Worm (Caenorhabditis elegans) whole organism, L4 larva: ENCODE results near the gene bpl-1.
A peak's percentile ranks its signal among the peaks of the same experiment; 100 is the strongest.

Experiments
- D1046.2 ChIP-seq: fragments of 200-800 bp; sonication (Bioruptor generic); IDR thresholded peaks from 2 replicates; pipeline ENCODE4 v1.3.6; 2022; ENCODE audit warnings: missing genetic modification characterization, missing compliant biosample characterization
- R02D3.7 ChIP-seq: fragments of 150-350 bp; sonication (generic microtip); optimal IDR thresholded peaks from 3 replicates; lab custom pipeline; 2014; ENCODE audit warnings: missing biosample characterization, missing genetic modification characterization
- Y48G9A.11 ChIP-seq: fragments of 200-800 bp; sonication (Bioruptor generic); IDR thresholded peaks from 2 replicates; pipeline ENCODE4 v1.3.6; 2022; ENCODE audit warnings: missing genetic modification reagents, missing genetic modification characterization, missing compliant biosample characterization
- Y75B8A.6 ChIP-seq: fragments of 200-800 bp; sonication (Bioruptor generic); IDR thresholded peaks from 2 replicates; pipeline ENCODE4 v1.3.6; 2022; ENCODE audit warnings: missing genetic modification reagents, missing genetic modification characterization, missing compliant biosample characterization
- ZK337.2 ChIP-seq: fragments of 200-800 bp; sonication (Bioruptor generic); IDR thresholded peaks from 2 replicates; pipeline ENCODE4 v1.3.6; 2022; ENCODE audit warnings: missing genetic modification reagents, missing genetic modification characterization, missing compliant biosample characterization
- ZK546.5 ChIP-seq, 2 experiments: sonication (generic microtip); optimal IDR thresholded peaks; 2 replicates each; lab custom pipeline; 2017; ENCODE audit warnings: missing biosample characterization in 2 of 2, missing genetic modification characterization in 2 of 2
- ama-1 ChIP-seq: fragments of 150-350 bp; optimal IDR thresholded peaks from 2 replicates; lab custom pipeline; 2014; ENCODE audit warnings: inconsistent platforms, mixed read lengths
- arid-1 ChIP-seq: fragments of 200-800 bp; sonication (Bioruptor generic); conservative IDR thresholded peaks from 2 replicates; pipeline ENCODE4 v1.3.6; 2022; ENCODE audit warnings: missing genetic modification reagents, missing genetic modification characterization, missing compliant biosample characterization
- ceh-28 ChIP-seq: fragments of 150-350 bp; optimal IDR thresholded peaks from 2 replicates; lab custom pipeline; 2014; ENCODE audit warnings: missing biosample characterization, missing genetic modification reagents, missing genetic modification characterization
- ceh-44 ChIP-seq: fragments of 200-800 bp; sonication (Bioruptor generic); IDR thresholded peaks from 2 replicates; pipeline ENCODE4 v1.3.6; 2022; ENCODE audit warnings: missing genetic modification reagents, missing genetic modification characterization, missing compliant biosample characterization
- ceh-82 ChIP-seq: sonication (generic microtip); optimal IDR thresholded peaks from 2 replicates; lab custom pipeline; 2017; ENCODE audit warnings: missing biosample characterization, missing genetic modification characterization
- ctbp-1 ChIP-seq: fragments of 200-800 bp; sonication (Bioruptor generic); IDR thresholded peaks from 2 replicates; pipeline ENCODE4 v1.3.6; 2022; ENCODE audit warnings: missing genetic modification reagents, missing genetic modification characterization, missing compliant biosample characterization
- daf-8 ChIP-seq: fragments of 200-800 bp; sonication (Bioruptor generic); IDR thresholded peaks from 2 replicates; pipeline ENCODE4 v1.3.6; 2022; ENCODE audit warnings: missing genetic modification characterization, missing compliant biosample characterization
- dmd-9 ChIP-seq: fragments of 200-800 bp; sonication (Bioruptor generic); IDR thresholded peaks from 2 replicates; pipeline ENCODE4 v1.3.6; 2022; ENCODE audit warnings: missing genetic modification reagents, missing genetic modification characterization, missing compliant biosample characterization
- dpl-1 ChIP-seq: fragments of 150-350 bp; optimal IDR thresholded peaks from 2 replicates; lab custom pipeline; 2014; ENCODE audit warnings: missing biosample characterization, missing genetic modification reagents, missing genetic modification characterization
- egl-27 ChIP-seq: sonication (generic microtip); optimal IDR thresholded peaks from 3 replicates; lab custom pipeline; 2017; ENCODE audit warnings: missing biosample characterization, missing genetic modification reagents, missing genetic modification characterization
- egl-43 ChIP-seq: fragments of 200-800 bp; sonication (Bioruptor generic); IDR thresholded peaks from 2 replicates; pipeline ENCODE4 v1.3.6; 2022; ENCODE audit warnings: missing genetic modification reagents, missing genetic modification characterization, missing compliant biosample characterization
- fos-1 ChIP-seq: fragments of 150-350 bp; optimal IDR thresholded peaks from 2 replicates; lab custom pipeline; 2014; ENCODE audit warnings: missing biosample characterization, missing genetic modification characterization
- hif-1 ChIP-seq, 2 experiments: sonication (generic microtip); optimal IDR thresholded peaks; 2 replicates each; lab custom pipeline; 2016 to 2017; ENCODE audit warnings: missing compliant biosample characterization in 2 of 2, missing genetic modification characterization in 2 of 2, missing genetic modification reagents in 2 of 2, missing genotype in 2 of 2, mild to moderate bottlenecking in 1 of 2
- hlh-11 ChIP-seq: fragments of 200-800 bp; sonication (Bioruptor generic); optimal IDR thresholded peaks from 2 replicates; lab custom pipeline; 2018; ENCODE audit warnings: mild to moderate bottlenecking, missing genetic modification characterization, missing compliant biosample characterization
- jun-1 ChIP-seq: fragments of 150-350 bp; optimal IDR thresholded peaks from 2 replicates; lab custom pipeline; 2014; ENCODE audit warnings: missing biosample characterization, missing genetic modification reagents, missing genetic modification characterization
- lin-1 ChIP-seq: fragments of 200-800 bp; sonication (Bioruptor generic); IDR thresholded peaks from 2 replicates; pipeline ENCODE4 v1.3.6; 2022; ENCODE audit warnings: missing genetic modification reagents, missing genetic modification characterization, missing compliant biosample characterization
- lin-15B ChIP-seq: fragments of 150-350 bp; sonication (generic microtip); optimal IDR thresholded peaks from 3 replicates; lab custom pipeline; 2014; ENCODE audit warnings: missing biosample characterization, missing genetic modification characterization
- lin-29 ChIP-seq: fragments of 200-800 bp; sonication (Bioruptor generic); IDR thresholded peaks from 2 replicates; pipeline ENCODE4 v1.3.6; 2022; ENCODE audit warnings: missing genetic modification reagents, missing genetic modification characterization, missing compliant biosample characterization
- lin-38 ChIP-seq: fragments of 200-800 bp; sonication (Bioruptor generic); IDR thresholded peaks from 2 replicates; pipeline ENCODE4 v1.3.6; 2022; ENCODE audit warnings: missing genetic modification reagents, missing genetic modification characterization, missing compliant biosample characterization
- lir-3 ChIP-seq: sonication (generic microtip); optimal IDR thresholded peaks from 2 replicates; lab custom pipeline; 2016; ENCODE audit warnings: mild to moderate bottlenecking, missing genetic modification characterization, missing compliant biosample characterization
- mdl-1 ChIP-seq, 2 experiments: fragments of 150-350 bp in 1 of 2; sonication (generic microtip) in 1 of 2; optimal IDR thresholded peaks; 2 replicates each; lab custom pipeline; 2014 to 2017; ENCODE audit warnings: missing biosample characterization in 2 of 2, missing genetic modification characterization in 2 of 2
- mes-2 ChIP-seq: sonication (generic microtip); optimal IDR thresholded peaks from 2 replicates; lab custom pipeline; 2016; ENCODE audit warnings: missing genotype, mild to moderate bottlenecking, missing genetic modification characterization, missing compliant biosample characterization; ENCODE audit not compliant: poor library complexity, severe bottlenecking
- nhr-11 ChIP-seq: fragments of 150-350 bp; optimal IDR thresholded peaks from 2 replicates; lab custom pipeline; 2014; ENCODE audit warnings: missing biosample characterization, missing genetic modification characterization
- nhr-111 ChIP-seq: fragments of 200-800 bp; sonication (Bioruptor generic); optimal IDR thresholded peaks from 2 replicates; lab custom pipeline; 2018; ENCODE audit warnings: mild to moderate bottlenecking, missing genetic modification characterization, missing compliant biosample characterization
- nhr-237 ChIP-seq: sonication (generic microtip); optimal IDR thresholded peaks from 2 replicates; lab custom pipeline; 2017; ENCODE audit warnings: missing biosample characterization, missing genetic modification characterization
- nhr-25 ChIP-seq: sonication (generic microtip); optimal IDR thresholded peaks from 2 replicates; lab custom pipeline; 2017; ENCODE audit warnings: missing genetic modification characterization, mild to moderate bottlenecking, missing compliant biosample characterization, antibody characterized with exemption, moderate library complexity, borderline replicate concordance; ENCODE audit not compliant: insufficient read depth
- nhr-42 ChIP-seq: fragments of 200-800 bp; sonication (Bioruptor generic); IDR thresholded peaks from 2 replicates; pipeline ENCODE4 v1.3.6; 2022; ENCODE audit warnings: missing genetic modification characterization, missing compliant biosample characterization
- nhr-76 ChIP-seq: fragments of 150-350 bp; optimal IDR thresholded peaks from 2 replicates; lab custom pipeline; 2014; ENCODE audit warnings: missing biosample characterization, missing genetic modification characterization
- pha-4 ChIP-seq, 2 experiments: fragments of 150-350 bp in 1 of 2; fragments of 200-800 bp in 1 of 2; sonication (Bioruptor generic) in 1 of 2; IDR thresholded peaks in 1 of 2; optimal IDR thresholded peaks in 1 of 2; 2 replicates each; pipeline versions ENCODE4 v1.3.6 to Lab custom; 2014 to 2022; ENCODE audit warnings: missing genetic modification characterization in 2 of 2, missing genetic modification reagents in 2 of 2, missing biosample characterization in 1 of 2, missing compliant biosample characterization in 1 of 2
- pqm-1 ChIP-seq: sonication (generic microtip); optimal IDR thresholded peaks from 2 replicates; lab custom pipeline; 2017; ENCODE audit warnings: missing biosample characterization, missing genetic modification characterization
- rbr-2 ChIP-seq: sonication (generic microtip); optimal IDR thresholded peaks from 2 replicates; lab custom pipeline; 2016; ENCODE audit warnings: missing genotype, missing genetic modification characterization, missing compliant biosample characterization
- set-16 ChIP-seq: fragments of 200-800 bp; sonication (Bioruptor generic); IDR thresholded peaks from 2 replicates; pipeline ENCODE4 v1.3.6; 2022; ENCODE audit warnings: missing genetic modification reagents, missing genetic modification characterization, missing compliant biosample characterization
- skn-1 ChIP-seq: fragments of 150-350 bp; optimal IDR thresholded peaks from 2 replicates; lab custom pipeline; 2014; ENCODE audit warnings: missing biosample characterization, missing genetic modification characterization
- snpc-4 ChIP-seq: fragments of 150-350 bp; optimal IDR thresholded peaks from 2 replicates; lab custom pipeline; 2014; ENCODE audit warnings: missing biosample characterization, missing genetic modification characterization
- spr-1 ChIP-seq: sonication (generic microtip); optimal IDR thresholded peaks from 2 replicates; lab custom pipeline; 2016; ENCODE audit warnings: mild to moderate bottlenecking, missing genetic modification characterization, missing compliant biosample characterization
- spr-3 ChIP-seq: fragments of 200-800 bp; sonication (Bioruptor generic); optimal IDR thresholded peaks from 2 replicates; lab custom pipeline; 2018; ENCODE audit warnings: mild to moderate bottlenecking, missing genetic modification characterization, missing compliant biosample characterization
- tra-1 ChIP-seq: fragments of 200-800 bp; sonication (Bioruptor generic); IDR thresholded peaks from 2 replicates; pipeline ENCODE4 v1.3.6; 2022; ENCODE audit warnings: missing genetic modification reagents, missing genetic modification characterization, missing compliant biosample characterization
- unc-39 ChIP-seq: sonication (generic microtip); optimal IDR thresholded peaks from 2 replicates; lab custom pipeline; 2017; ENCODE audit warnings: missing biosample characterization, missing genetic modification characterization
- unc-62 ChIP-seq, 3 experiments: fragments of 150-350 bp in 1 of 3; sonication (generic microtip); optimal IDR thresholded peaks in 2 of 3; peaks in 1 of 3; 1 replicate in 1 of 3; 2 replicates in 2 of 3; lab custom pipeline; 2014 to 2017; ENCODE audit warnings: missing biosample characterization in 3 of 3, missing genetic modification characterization in 3 of 3, missing genetic modification reagents in 3 of 3, missing genotype in 1 of 3
- vab-7 ChIP-seq: fragments of 200-800 bp; sonication (Bioruptor generic); IDR thresholded peaks from 2 replicates; pipeline ENCODE4 v1.3.6; 2022; ENCODE audit warnings: missing genetic modification reagents, missing genetic modification characterization, missing compliant biosample characterization
- zfp-3 ChIP-seq: fragments of 200-800 bp; sonication (Bioruptor generic); conservative IDR thresholded peaks from 2 replicates; pipeline ENCODE4 v1.3.6; 2022; ENCODE audit warnings: missing genetic modification reagents, missing genetic modification characterization, missing compliant biosample characterization
- zip-11 ChIP-seq: fragments of 200-800 bp; sonication (Bioruptor generic); IDR thresholded peaks from 2 replicates; pipeline ENCODE4 v1.3.6; 2022; ENCODE audit warnings: missing genetic modification characterization, missing compliant biosample characterization
- zip-2 ChIP-seq: fragments of 150-350 bp; optimal IDR thresholded peaks from 2 replicates; lab custom pipeline; 2014; ENCODE audit warnings: missing biosample characterization, missing genetic modification characterization

Gene bpl-1

DNA sequence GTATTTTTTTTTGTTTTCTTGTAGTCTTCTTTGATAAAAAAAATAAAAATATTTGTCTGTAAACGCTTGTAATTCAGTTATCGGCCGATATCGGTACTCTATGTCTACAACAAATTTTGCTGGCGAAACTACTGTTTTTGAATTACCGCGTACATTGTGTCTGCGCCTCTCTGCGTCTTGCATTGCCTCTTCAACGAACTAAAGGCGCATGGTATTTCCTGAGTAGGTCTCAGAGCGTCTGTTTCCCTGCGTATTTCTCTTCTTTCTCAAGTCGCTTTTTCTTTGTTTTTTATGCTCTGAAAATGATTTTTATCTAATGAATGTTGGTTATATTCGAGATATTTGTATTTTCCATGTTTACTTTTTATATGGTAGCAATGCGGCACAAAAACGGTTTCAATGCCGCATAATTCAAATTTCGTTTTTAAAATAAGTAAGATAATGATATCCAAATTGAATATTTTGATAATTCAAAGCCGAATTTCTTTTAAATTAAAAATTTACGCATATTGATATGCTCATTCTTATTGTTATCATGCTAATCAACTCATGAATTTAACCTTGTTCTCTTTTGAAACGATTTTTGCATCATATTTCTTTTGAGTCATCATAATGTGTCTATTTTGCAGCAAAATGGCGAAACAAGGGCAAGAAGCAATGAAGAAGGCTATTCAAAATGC lies 23.1 kb upstream of the bpl-1 start, which contains the start of gene phb-2:
Gene phb-2 (plus strand): TSS at position 630 of the 680 bp plus-strand sequence.
- peak in 1 of 2 experiments; percentile 45 for TF ChIP-seq hif-1 (tag; optimal IDR thresholded peaks at IDR 0.05; lab: Kevin White, UChicago)
- no peak for TF ChIP-seq set-16
- no peak for TF ChIP-seq nhr-237 (tag; lab: Kevin White, UChicago)
- TF ChIP-seq arid-1 (GFP tag; lab: Robert Waterston, UW), result no peak; the same call in 1 of the 2 replicates
- TF ChIP-seq pqm-1 (tag; lab: Kevin White, UChicago), result no peak
- TF ChIP-seq dmd-9 (GFP tag; lab: Robert Waterston, UW), result no peak
- 0 out of 2 replicates have a peak, but pooled peaks have one; percentile 33 for TF ChIP-seq vab-7 (GFP tag; lab: Robert Waterston, UW)
- TF ChIP-seq daf-8 (GFP tag; lab: Robert Waterston, UW), result no peak
- TF ChIP-seq fos-1 (tag; lab: Kevin White, UChicago), result no peak
- no peak for TF ChIP-seq lir-3 (tag; lab: Kevin White, UChicago)
- no peak for TF ChIP-seq ceh-82 (tag; lab: Kevin White, UChicago)
- TF ChIP-seq egl-27 (tag; lab: Kevin White, UChicago), result no peak
- TF ChIP-seq ceh-28 (tag; lab: Kevin White, UChicago), result no peak
- no peak for TF ChIP-seq spr-3 (GFP tag; lab: Kevin White, UChicago)
- no peak for TF ChIP-seq R02D3.7 (tag; lab: Kevin White, UChicago)
- TF ChIP-seq ama-1 (lab: Kevin White, UChicago), result peak; percentile 60
- TF ChIP-seq Y75B8A.6 (GFP tag; lab: Robert Waterston, UW), result no peak
- TF ChIP-seq nhr-42, result no peak
- no peak for TF ChIP-seq zip-11 (GFP tag; lab: Robert Waterston, UW)
- no peak for TF ChIP-seq egl-43 (GFP tag; lab: Robert Waterston, UW)
- no peak for TF ChIP-seq snpc-4 (tag; lab: Kevin White, UChicago)
- no peak for TF ChIP-seq unc-39 (tag; lab: Kevin White, UChicago)
- peak; percentile 41 for TF ChIP-seq nhr-11 (tag; lab: Kevin White, UChicago)
- TF ChIP-seq mdl-1 (tag; optimal IDR thresholded peaks at IDR 0.05; lab: Kevin White, UChicago), result peak in 1 of 2 experiments; percentile 0
- TF ChIP-seq zfp-3, result no peak
- peak; percentile 68 for TF ChIP-seq rbr-2 (tag; lab: Kevin White, UChicago)
- TF ChIP-seq Y48G9A.11 (GFP tag; lab: Robert Waterston, UW), result no peak
- no peak for TF ChIP-seq lin-1
- TF ChIP-seq hlh-11 (tag; lab: Kevin White, UChicago), result peak; percentile 53
- TF ChIP-seq mes-2 (tag; lab: Kevin White, UChicago), result peak; percentile 87
- no peak for TF ChIP-seq lin-29 (GFP tag; lab: Robert Waterston, UW)
- TF ChIP-seq nhr-25 (tag; lab: Kevin White, UChicago), result peak; percentile 54
- TF ChIP-seq nhr-76, result no peak
- TF ChIP-seq pha-4 (GFP tag; IDR thresholded peaks at IDR 0.05; lab: Robert Waterston, UW), result peak; percentile 48; the same call in 1 of the 2 replicates
- peak; percentile 80 for TF ChIP-seq pha-4 (tag; optimal IDR thresholded peaks at IDR 0.05; lab: Kevin White, UChicago)
- TF ChIP-seq ctbp-1 (GFP tag; lab: Robert Waterston, UW), result no peak
- peak; percentile 94 for TF ChIP-seq dpl-1 (GFP tag; lab: Kevin White, UChicago)
- TF ChIP-seq zip-2 (tag; lab: Kevin White, UChicago), result no peak
- TF ChIP-seq tra-1, result no peak
- no peak for TF ChIP-seq ceh-44 (GFP tag; lab: Robert Waterston, UW)
- TF ChIP-seq unc-62 (GFP tag; optimal IDR thresholded peaks at IDR 0.05 in 1 of 2; lab: Kevin White, UChicago), result no peak
- no peak for TF ChIP-seq unc-62 (tag; optimal IDR thresholded peaks at IDR 0.05; lab: Kevin White, UChicago)
- TF ChIP-seq ZK337.2 (GFP tag; lab: Robert Waterston, UW), result no peak
- TF ChIP-seq lin-38 (GFP tag; lab: Robert Waterston, UW), result peak; percentile 73
- no peak for TF ChIP-seq spr-1
- TF ChIP-seq ZK546.5 (tag; optimal IDR thresholded peaks at IDR 0.05; lab: Kevin White, UChicago), result no peak
- no peak for TF ChIP-seq D1046.2
- TF ChIP-seq skn-1 (tag; lab: Kevin White, UChicago), result no peak
- TF ChIP-seq lin-15B (tag; lab: Kevin White, UChicago), result no peak
- no peak for TF ChIP-seq jun-1 (tag; lab: Kevin White, UChicago)
- TF ChIP-seq nhr-111 (GFP tag; lab: Kevin White, UChicago), result no peak
